Worm (Caenorhabditis elegans) whole organism, L4 larva: Measurements from ENCODE around the gene cutl-21.

Experiments
- D1046.2 ChIP-seq: fragments of 200-800 bp; sonication (Bioruptor generic); IDR thresholded peaks from 2 replicates; pipeline ENCODE4 v1.3.6; 2022; ENCODE audit warnings: missing genetic modification characterization, missing compliant biosample characterization
- F37D6.2 ChIP-seq: sonication (generic microtip); optimal IDR thresholded peaks from 2 replicates; lab custom pipeline; 2016; ENCODE audit warnings: mild to moderate bottlenecking, missing genetic modification characterization, missing compliant biosample characterization
- R02D3.7 ChIP-seq: fragments of 150-350 bp; sonication (generic microtip); optimal IDR thresholded peaks from 3 replicates; lab custom pipeline; 2014; ENCODE audit warnings: missing biosample characterization, missing genetic modification characterization
- T20F7.1 ChIP-seq: fragments of 200-800 bp; sonication (Bioruptor generic); optimal IDR thresholded peaks from 2 replicates; lab custom pipeline; 2018; ENCODE audit warnings: mild to moderate bottlenecking, missing genetic modification characterization, missing compliant biosample characterization
- T26A8.4 ChIP-seq: fragments of 200-800 bp; sonication (Bioruptor generic); IDR thresholded peaks from 2 replicates; pipeline ENCODE4 v1.3.6; 2022; ENCODE audit warnings: missing genetic modification characterization, missing compliant biosample characterization
- ZK337.2 ChIP-seq: fragments of 200-800 bp; sonication (Bioruptor generic); IDR thresholded peaks from 2 replicates; pipeline ENCODE4 v1.3.6; 2022; ENCODE audit warnings: missing genetic modification reagents, missing genetic modification characterization, missing compliant biosample characterization
- aha-1 ChIP-seq: fragments of 150-350 bp; peaks from one replicate; lab custom pipeline; 2014; ENCODE audit warnings: missing biosample characterization, missing genetic modification characterization
- ama-1 ChIP-seq: fragments of 150-350 bp; optimal IDR thresholded peaks from 2 replicates; lab custom pipeline; 2014; ENCODE audit warnings: inconsistent platforms, mixed read lengths
- ceh-20 ChIP-seq: fragments of 200-800 bp; sonication (Bioruptor generic); IDR thresholded peaks from 2 replicates; pipeline ENCODE4 v1.3.6; 2022; ENCODE audit warnings: missing genetic modification reagents, missing genetic modification characterization, missing compliant biosample characterization
- dmd-6 ChIP-seq: fragments of 200-800 bp; sonication (Bioruptor generic); IDR thresholded peaks from 2 replicates; pipeline ENCODE4 v1.3.6; 2022; ENCODE audit warnings: missing genetic modification reagents, missing genetic modification characterization, missing compliant biosample characterization
- dmd-8 ChIP-seq: fragments of 200-800 bp; sonication (Bioruptor generic); IDR thresholded peaks from 2 replicates; pipeline ENCODE4 v1.3.6; 2022; ENCODE audit warnings: missing genetic modification characterization, missing compliant biosample characterization
- dve-1 ChIP-seq: sonication (generic microtip); optimal IDR thresholded peaks from 2 replicates; lab custom pipeline; 2017; ENCODE audit warnings: antibody characterized with exemption, mild to moderate bottlenecking, missing genetic modification characterization, missing compliant biosample characterization; ENCODE audit not compliant: insufficient read depth
- fkh-10 ChIP-seq: fragments of 150-350 bp; optimal IDR thresholded peaks from 2 replicates; lab custom pipeline; 2014; ENCODE audit warnings: missing biosample characterization, missing genetic modification reagents, missing genetic modification characterization
- hlh-11 ChIP-seq: fragments of 200-800 bp; sonication (Bioruptor generic); optimal IDR thresholded peaks from 2 replicates; lab custom pipeline; 2018; ENCODE audit warnings: mild to moderate bottlenecking, missing genetic modification characterization, missing compliant biosample characterization
- lin-13 ChIP-seq: fragments of 150-350 bp; optimal IDR thresholded peaks from 2 replicates; lab custom pipeline; 2014; ENCODE audit warnings: missing biosample characterization, missing genetic modification reagents, missing genetic modification characterization
- madf-9 ChIP-seq: fragments of 200-800 bp; sonication (Bioruptor generic); conservative IDR thresholded peaks from 2 replicates; pipeline ENCODE4 v1.3.6; 2022; ENCODE audit warnings: missing genetic modification reagents, missing genetic modification characterization, missing compliant biosample characterization
- mdl-1 ChIP-seq, 2 experiments: fragments of 150-350 bp in 1 of 2; sonication (generic microtip) in 1 of 2; optimal IDR thresholded peaks; 2 replicates each; lab custom pipeline; 2014 to 2017; ENCODE audit warnings: missing biosample characterization in 2 of 2, missing genetic modification characterization in 2 of 2
- mxl-3 ChIP-seq: fragments of 200-800 bp; sonication (Bioruptor generic); optimal IDR thresholded peaks from 2 replicates; lab custom pipeline; 2018; ENCODE audit warnings: mild to moderate bottlenecking, missing genetic modification characterization, missing compliant biosample characterization
- nhr-102 ChIP-seq: sonication (generic microtip); optimal IDR thresholded peaks from 2 replicates; lab custom pipeline; 2016; ENCODE audit warnings: mild to moderate bottlenecking, missing genetic modification characterization, moderate library complexity, missing compliant biosample characterization
- nhr-11 ChIP-seq: fragments of 150-350 bp; optimal IDR thresholded peaks from 2 replicates; lab custom pipeline; 2014; ENCODE audit warnings: missing biosample characterization, missing genetic modification characterization
- nhr-111 ChIP-seq: fragments of 200-800 bp; sonication (Bioruptor generic); optimal IDR thresholded peaks from 2 replicates; lab custom pipeline; 2018; ENCODE audit warnings: mild to moderate bottlenecking, missing genetic modification characterization, missing compliant biosample characterization
- nhr-28 ChIP-seq: fragments of 150-350 bp; optimal IDR thresholded peaks from 2 replicates; lab custom pipeline; 2014; ENCODE audit warnings: missing biosample characterization, missing genetic modification characterization
- nhr-76 ChIP-seq: fragments of 150-350 bp; optimal IDR thresholded peaks from 2 replicates; lab custom pipeline; 2014; ENCODE audit warnings: missing biosample characterization, missing genetic modification characterization
- pha-4 ChIP-seq, 2 experiments: fragments of 150-350 bp in 1 of 2; fragments of 200-800 bp in 1 of 2; sonication (Bioruptor generic) in 1 of 2; IDR thresholded peaks in 1 of 2; optimal IDR thresholded peaks in 1 of 2; 2 replicates each; pipeline versions ENCODE4 v1.3.6 to Lab custom; 2014 to 2022; ENCODE audit warnings: missing genetic modification characterization in 2 of 2, missing genetic modification reagents in 2 of 2, missing biosample characterization in 1 of 2, missing compliant biosample characterization in 1 of 2
- pqm-1 ChIP-seq: sonication (generic microtip); optimal IDR thresholded peaks from 2 replicates; lab custom pipeline; 2017; ENCODE audit warnings: missing biosample characterization, missing genetic modification characterization
- set-16 ChIP-seq: fragments of 200-800 bp; sonication (Bioruptor generic); IDR thresholded peaks from 2 replicates; pipeline ENCODE4 v1.3.6; 2022; ENCODE audit warnings: missing genetic modification reagents, missing genetic modification characterization, missing compliant biosample characterization
- skn-1 ChIP-seq: fragments of 150-350 bp; optimal IDR thresholded peaks from 2 replicates; lab custom pipeline; 2014; ENCODE audit warnings: missing biosample characterization, missing genetic modification characterization
- tra-1 ChIP-seq: fragments of 200-800 bp; sonication (Bioruptor generic); IDR thresholded peaks from 2 replicates; pipeline ENCODE4 v1.3.6; 2022; ENCODE audit warnings: missing genetic modification reagents, missing genetic modification characterization, missing compliant biosample characterization
- unc-39 ChIP-seq: sonication (generic microtip); optimal IDR thresholded peaks from 2 replicates; lab custom pipeline; 2017; ENCODE audit warnings: missing biosample characterization, missing genetic modification characterization
- unc-62 ChIP-seq, 3 experiments: fragments of 150-350 bp in 1 of 3; sonication (generic microtip); optimal IDR thresholded peaks in 2 of 3; peaks in 1 of 3; 1 replicate in 1 of 3; 2 replicates in 2 of 3; lab custom pipeline; 2014 to 2017; ENCODE audit warnings: missing biosample characterization in 3 of 3, missing genetic modification characterization in 3 of 3, missing genetic modification reagents in 3 of 3, missing genotype in 1 of 3
- zag-1 ChIP-seq: fragments of 150-350 bp; optimal IDR thresholded peaks from 2 replicates; lab custom pipeline; 2014; ENCODE audit warnings: missing biosample characterization, missing genetic modification characterization

The cutl-21 gene

DNA sequence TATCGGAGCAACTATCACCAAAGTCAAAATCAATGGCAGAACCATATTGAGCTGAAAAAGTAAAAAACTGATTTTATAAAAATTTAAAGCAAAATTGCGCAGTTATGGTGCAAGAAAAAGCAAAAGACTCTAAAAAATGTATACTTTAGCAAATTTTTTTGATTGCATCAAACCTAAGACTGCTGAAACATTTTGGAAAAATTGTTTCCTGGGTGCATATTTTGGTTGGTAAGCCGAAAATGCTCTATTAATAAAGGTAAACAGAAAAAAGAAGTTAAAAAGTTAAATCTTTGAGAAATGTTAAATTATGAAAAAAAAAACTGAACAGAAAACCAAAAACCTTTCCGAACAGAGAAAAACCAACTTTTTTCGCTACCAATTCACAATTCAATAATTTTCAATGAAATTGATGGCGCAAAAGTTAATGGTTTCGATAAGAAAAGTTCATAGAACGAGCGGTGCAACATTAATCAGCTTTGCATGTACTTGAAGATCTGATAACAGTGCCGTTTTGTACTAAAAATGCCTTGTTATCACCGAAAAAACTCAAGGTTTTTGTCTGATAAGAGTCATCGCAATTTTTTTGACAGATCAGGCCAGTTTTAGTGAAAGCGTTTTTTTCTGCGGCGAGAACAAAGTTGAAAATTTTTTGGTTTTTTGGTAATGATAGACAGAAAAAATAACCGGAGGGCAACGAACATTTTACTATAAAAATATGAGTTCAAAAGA, 26.0 kb upstream of the cutl-21 start, which contains the start of gene abhd-3.2 (continued):
- no peak for TF ChIP-seq ama-1 (lab: Kevin White, UChicago)
- peak; percentile 97 for TF ChIP-seq tra-1
- TF ChIP-seq madf-9 (GFP tag; lab: Robert Waterston, UW): no peak
- TF ChIP-seq lin-13 (GFP tag; lab: Kevin White, UChicago): no peak
- no peak for TF ChIP-seq unc-39

DNA sequence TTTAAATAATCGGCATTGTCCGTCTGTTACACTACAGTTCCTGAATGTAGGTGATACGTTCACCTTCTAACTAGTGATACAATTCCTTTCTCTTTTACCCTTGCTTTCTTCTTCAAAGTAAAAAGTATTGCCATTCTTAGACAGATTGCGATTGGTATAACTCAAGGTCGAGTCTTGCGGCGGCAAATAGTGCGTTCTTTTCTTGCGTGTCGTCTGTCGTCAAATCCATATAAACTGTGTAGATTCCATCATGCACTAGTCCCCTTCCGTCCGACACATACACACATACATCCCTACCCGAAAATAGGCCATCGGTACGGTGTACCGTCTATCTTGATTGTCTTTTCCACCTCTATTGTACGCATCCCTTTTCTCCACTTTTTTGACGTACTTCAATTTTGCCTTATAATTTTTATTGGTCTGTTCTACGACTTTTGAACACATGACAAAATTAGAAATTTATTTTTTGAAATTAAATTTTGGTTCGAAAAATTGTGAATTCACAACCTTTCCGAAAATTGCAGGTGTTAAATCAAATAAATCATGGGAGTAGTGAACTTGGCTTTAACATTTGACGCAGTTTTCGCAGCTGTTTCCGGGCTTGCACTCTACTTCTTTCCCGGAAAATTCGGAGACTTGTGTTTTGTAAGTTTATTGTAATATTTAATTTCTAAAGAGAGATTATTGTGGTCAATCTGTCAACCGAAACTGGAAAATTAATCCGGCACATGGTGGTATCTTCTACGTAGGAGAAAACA, 23.7 kb upstream of the cutl-21 start, which contains the start of gene C44C1.1:
Gene C44C1.1 (plus strand): TSS at position 525 of the 758 bp plus-strand sequence.
- TF ChIP-seq nhr-28 (tag; lab: Kevin White, UChicago) (peak; percentile 70), nhr-11 (tag; lab: Kevin White, UChicago) (no peak), aha-1 (tag; lab: Kevin White, UChicago) (peak; percentile 2), T26A8.4 (GFP tag; lab: Robert Waterston, UW) (no peak), unc-62 (GFP tag; optimal IDR thresholded peaks at IDR 0.05 in 1 of 2; lab: Kevin White, UChicago) (peak in 1 of 2 experiments; percentile 71), unc-62 (tag; optimal IDR thresholded peaks at IDR 0.05; lab: Kevin White, UChicago) (no peak), mxl-3 (peak; percentile 10), tra-1 (no peak), R02D3.7 (tag; lab: Kevin White, UChicago) (no peak), T20F7.1 (no peak), zag-1 (tag; lab: Kevin White, UChicago) (no peak), ceh-20 (GFP tag; lab: Robert Waterston, UW) (no peak), hlh-11 (tag; lab: Kevin White, UChicago) (peak; percentile 18), dmd-6 (GFP tag; lab: Robert Waterston, UW) (no peak), pqm-1 (tag; lab: Kevin White, UChicago) (no peak), skn-1 (tag; lab: Kevin White, UChicago) (no peak), dve-1 (tag; lab: Kevin White, UChicago) (no peak), nhr-111 (GFP tag; lab: Kevin White, UChicago) (no peak), ZK337.2 (no peak)
- TF ChIP-seq, all 104 proteins: peak for 5

DNA sequence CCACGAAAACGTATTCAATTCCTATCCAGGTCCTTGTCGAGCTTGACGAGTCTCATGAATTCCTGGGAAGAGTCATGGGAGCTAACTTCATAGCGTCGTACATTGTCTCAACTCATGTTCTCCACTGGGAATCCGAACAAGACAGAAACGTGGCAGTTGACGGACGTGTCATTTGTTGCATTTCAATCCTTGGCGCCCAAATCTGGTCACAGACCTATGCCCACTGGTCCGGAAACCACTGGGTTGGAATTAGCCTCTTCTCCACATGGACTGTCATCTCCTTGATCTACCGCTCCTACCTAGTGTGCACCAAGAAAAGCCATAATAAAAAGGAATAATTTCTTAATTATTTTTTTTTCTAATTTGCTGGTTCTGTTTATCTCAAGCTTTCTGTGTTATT, 21.5 kb upstream of the cutl-21 start:
- TF ChIP-seq fkh-10 (GFP tag; lab: Kevin White, UChicago) (no peak), T26A8.4 (GFP tag; lab: Robert Waterston, UW) (no peak), nhr-11 (tag; lab: Kevin White, UChicago) (no peak), dmd-8 (GFP tag; lab: Robert Waterston, UW) (0 out of 2 replicates have a peak, but pooled peaks have one; percentile 55)
- TF ChIP-seq, all 104 proteins: peak for 1

DNA sequence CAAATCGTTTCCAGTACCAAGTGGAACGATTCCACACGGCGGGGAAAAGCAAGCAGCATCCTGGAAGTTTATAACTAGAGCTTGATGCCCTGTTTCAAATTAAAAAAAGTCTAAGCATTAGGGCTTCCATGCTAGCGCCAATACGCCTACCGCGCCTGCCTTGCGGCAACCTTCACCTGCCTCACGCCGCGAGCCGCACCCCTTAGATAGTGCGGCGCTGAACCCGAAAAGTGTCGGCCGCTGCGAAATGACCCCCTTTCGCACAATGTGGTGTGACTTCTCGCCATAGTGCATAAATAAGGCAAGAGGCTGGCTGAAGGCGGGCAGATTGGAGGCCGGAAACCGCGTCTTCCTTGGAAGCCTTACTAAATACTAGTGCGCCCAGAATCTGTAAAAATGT, 17.7 kb upstream of the cutl-21 start:
- TF ChIP-seq set-16 (GFP tag; lab: Robert Waterston, UW) (peak; percentile 89), unc-62 (GFP tag; optimal IDR thresholded peaks at IDR 0.05 in 1 of 2; lab: Kevin White, UChicago) (peak in 1 of 2 experiments; percentile 42), unc-62 (tag; optimal IDR thresholded peaks at IDR 0.05; lab: Kevin White, UChicago) (no peak), mdl-1 (tag; optimal IDR thresholded peaks at IDR 0.05; lab: Kevin White, UChicago) (no peak), F37D6.2 (tag; lab: Kevin White, UChicago) (no peak), nhr-76 (tag; lab: Kevin White, UChicago) (no peak), madf-9 (GFP tag; lab: Robert Waterston, UW) (0 out of 2 replicates have a peak, but pooled peaks have one; percentile 6), pqm-1 (tag; lab: Kevin White, UChicago) (no peak), nhr-102 (tag; lab: Kevin White, UChicago) (peak; percentile 12), pha-4 (GFP tag; IDR thresholded peaks at IDR 0.05; lab: Robert Waterston, UW) (no peak), pha-4 (tag; optimal IDR thresholded peaks at IDR 0.05; lab: Kevin White, UChicago) (no peak), D1046.2 (GFP tag; lab: Robert Waterston, UW) (0 out of 2 replicates have a peak, but pooled peaks have one; percentile 38)
